Fruit fly (Drosophila melanogaster) whole organism: ENCODE results near the gene CG15408.

Experiments
- CG8478 ChIP-seq: fragments of >200 bp; optimal IDR thresholded peaks from 2 replicates; lab custom pipeline; 2018; ENCODE audit warnings: inconsistent platforms
- EcR ChIP-seq, 2 experiments: fragments of >200 bp; optimal IDR thresholded peaks; 2 replicates each; lab custom pipeline; 2017; ENCODE audit warnings: missing biosample characterization in 2 of 2, missing genetic modification characterization in 2 of 2, missing genetic modification reagents in 2 of 2
- pan ChIP-seq: fragments of >200 bp; optimal IDR thresholded peaks from 2 replicates; lab custom pipeline; 2017
- psq ChIP-seq: fragments of >200 bp; optimal IDR thresholded peaks from 2 replicates; lab custom pipeline; 2017
- usp ChIP-seq: fragments of >200 bp; optimal IDR thresholded peaks from 2 replicates; lab custom pipeline; 2017; ENCODE audit warnings: missing biosample characterization, missing genetic modification characterization, mixed read lengths

- TF ChIP-seq psq (lab: Kevin White, UChicago) (no peak), EcR (GFP tag; optimal IDR thresholded peaks at IDR 0.05; lab: Kevin White, UChicago) (no peak), pan (no peak), CG8478 (no peak), usp (GFP tag; lab: Kevin White, UChicago) (no peak)
Observed at dm6 chr2L:3323319-3324287, 9.0 kb upstream of the CG15408 start, which contains the start of gene CG33281.
